Worm (Caenorhabditis elegans) whole organism, midembryonic: ENCODE measurements around the gene vms-1.

Experiments used
- T22C8.4 ChIP-seq: fragments of 200-800 bp; sonication (Bioruptor generic); IDR thresholded peaks from 2 replicates; pipeline ENCODE4 v1.3.6; 2022; ENCODE audit warnings: missing genetic modification characterization, missing compliant biosample characterization
- cog-1 ChIP-seq: sonication (generic microtip); optimal IDR thresholded peaks from 2 replicates; lab custom pipeline; 2016; ENCODE audit warnings: missing genetic modification characterization, missing compliant biosample characterization
- flt-1 ChIP-seq: fragments of 200-800 bp; sonication (Bioruptor generic); IDR thresholded peaks from 2 replicates; pipeline ENCODE4 v1.3.6; 2022; ENCODE audit warnings: missing genetic modification characterization, missing compliant biosample characterization
- klf-2 ChIP-seq: fragments of 200-800 bp; sonication (Bioruptor generic); conservative IDR thresholded peaks from 2 replicates; pipeline ENCODE4 v1.3.6; 2022; ENCODE audit warnings: missing genetic modification reagents, missing genetic modification characterization, missing compliant biosample characterization
- med-1 ChIP-seq: sonication (generic microtip); optimal IDR thresholded peaks from 2 replicates; lab custom pipeline; 2017; ENCODE audit warnings: missing genetic modification characterization, mild to moderate bottlenecking, missing compliant biosample characterization, antibody characterized with exemption, missing genetic modification reagents; ENCODE audit not compliant: insufficient read depth
- ref-1 ChIP-seq: fragments of 200-800 bp; sonication (Bioruptor generic); conservative IDR thresholded peaks from 2 replicates; pipeline ENCODE4 v1.3.6; 2022; ENCODE audit warnings: missing genetic modification reagents, missing genetic modification characterization, missing compliant biosample characterization
- tab-1 ChIP-seq: fragments of 200-800 bp; sonication (Bioruptor generic); IDR thresholded peaks from 2 replicates; pipeline ENCODE4 v1.3.6; 2022; ENCODE audit warnings: missing genetic modification characterization, missing compliant biosample characterization
- ztf-23 ChIP-seq: fragments of 200-800 bp; sonication (Bioruptor generic); IDR thresholded peaks from 2 replicates; pipeline ENCODE4 v1.3.6; 2022; ENCODE audit warnings: missing genetic modification reagents, missing genetic modification characterization, missing compliant biosample characterization
- ztf-29 ChIP-seq: fragments of 200-800 bp; sonication (Bioruptor generic); IDR thresholded peaks from 2 replicates; pipeline ENCODE4 v1.3.6; 2022; ENCODE audit warnings: missing genetic modification reagents, missing genetic modification characterization, missing compliant biosample characterization

Gene vms-1

ce11 chrIII:8117155-8117554, 28.8 kb downstream of the vms-1 start:
- TF ChIP-seq ztf-29 (GFP tag; lab: Robert Waterston, UW) (no peak), med-1 (no peak), ref-1 (GFP tag; lab: Robert Waterston, UW) (no peak), flt-1 (GFP tag; lab: Robert Waterston, UW) (no peak), klf-2 (GFP tag; lab: Robert Waterston, UW) (no peak)

DNA sequence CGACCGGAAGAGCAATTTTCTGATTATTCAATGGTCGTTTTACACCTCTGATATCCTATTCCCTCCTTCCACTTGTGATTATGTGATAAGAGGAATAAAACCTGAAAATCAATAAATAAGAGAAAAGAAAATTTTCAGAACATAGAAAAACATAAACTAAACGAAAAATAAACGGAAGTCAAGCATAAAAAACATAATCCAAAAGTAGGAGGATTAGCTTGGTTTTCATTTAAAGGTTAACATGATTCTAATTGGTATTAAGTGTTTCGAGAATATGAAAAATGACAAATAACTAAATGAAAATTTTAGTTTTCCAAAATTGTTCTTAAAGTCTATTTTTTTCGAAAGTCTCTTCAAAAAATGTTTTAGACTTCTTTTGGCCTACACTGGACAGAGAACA, 32.8 kb downstream of the vms-1 start, which contains the start of gene gei-8:
TSS of gene gei-8 (minus strand) at position 101 of the 400 bp plus-strand sequence.
- no peak for TF ChIP-seq cog-1 (tag; lab: Kevin White, UChicago)
- no peak for TF ChIP-seq T22C8.4 (GFP tag; lab: Robert Waterston, UW)
- no peak for TF ChIP-seq flt-1 (GFP tag; lab: Robert Waterston, UW)
- TF ChIP-seq ztf-29 (GFP tag; lab: Robert Waterston, UW) = no peak
- no peak for TF ChIP-seq ztf-23 (GFP tag; lab: Robert Waterston, UW)
- TF ChIP-seq tab-1 (GFP tag; lab: Robert Waterston, UW) = no peak
- TF ChIP-seq ref-1 (GFP tag; lab: Robert Waterston, UW) = no peak

- TF ChIP-seq T22C8.4 (GFP tag; lab: Robert Waterston, UW) (no peak), ref-1 (GFP tag; lab: Robert Waterston, UW) (no peak), ztf-23 (GFP tag; lab: Robert Waterston, UW) (no peak), flt-1 (GFP tag; lab: Robert Waterston, UW) (no peak), klf-2 (GFP tag; lab: Robert Waterston, UW) (no peak), ztf-29 (GFP tag; lab: Robert Waterston, UW) (no peak), tab-1 (GFP tag; lab: Robert Waterston, UW) (no peak), cog-1 (tag; lab: Kevin White, UChicago) (no peak), med-1 (no peak)
Measured at ce11 chrIII:8121923-8122322, 33.6 kb downstream of the vms-1 start.

ce11 chrIII:8124323-8124722, 36.0 kb downstream of the vms-1 start:
- TF ChIP-seq cog-1 (tag; lab: Kevin White, UChicago) (peak; percentile 21), flt-1 (GFP tag; lab: Robert Waterston, UW) (no peak), ref-1 (GFP tag; lab: Robert Waterston, UW) (no peak), T22C8.4 (GFP tag; lab: Robert Waterston, UW) (no peak), tab-1 (GFP tag; lab: Robert Waterston, UW) (no peak), klf-2 (GFP tag; lab: Robert Waterston, UW) (no peak), med-1 (no peak)

DNA sequence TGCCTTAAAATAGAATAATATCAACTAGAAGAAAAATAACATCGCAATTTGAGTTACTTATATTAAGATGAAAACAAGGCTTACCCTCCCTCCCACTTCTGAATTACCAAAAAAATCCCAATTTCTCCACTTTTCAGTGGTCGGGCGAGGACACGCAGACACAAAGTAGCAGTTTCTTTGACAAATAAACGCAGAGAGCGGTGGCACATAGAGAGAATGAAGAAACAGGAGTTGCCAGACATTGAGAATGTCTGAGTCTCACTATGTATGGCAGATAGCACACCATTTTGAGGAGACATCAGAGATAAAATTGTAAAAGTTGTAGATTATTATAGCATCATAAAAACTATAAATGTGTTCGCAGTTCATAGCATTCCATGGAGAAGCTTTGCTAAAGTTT, 36.9 kb downstream of the vms-1 start:
- TF ChIP-seq ztf-23 (GFP tag; lab: Robert Waterston, UW) (no peak), ztf-29 (GFP tag; lab: Robert Waterston, UW) (peak; percentile 55; the same call in 1 of the 2 replicates), cog-1 (tag; lab: Kevin White, UChicago) (peak; percentile 23)

DNA sequence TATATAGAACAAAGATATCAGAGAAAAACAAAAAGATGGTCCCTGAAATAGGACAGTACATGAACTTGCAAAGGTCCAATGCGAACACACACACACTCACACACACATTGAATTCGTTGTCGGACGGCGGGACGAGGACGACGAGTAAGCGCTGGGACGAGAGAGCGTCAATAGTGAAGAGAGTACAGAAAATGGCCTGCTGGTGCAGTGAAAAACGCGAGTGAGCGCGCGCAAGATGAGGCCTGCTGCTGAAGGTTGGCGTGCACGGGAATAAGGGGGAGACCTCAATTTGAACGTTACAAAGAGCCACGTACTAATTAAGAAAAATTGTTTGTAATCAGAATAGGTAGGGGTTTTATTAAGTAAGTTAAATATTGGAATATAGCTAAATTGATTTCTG, 38.6 kb downstream of the vms-1 start:
- TF ChIP-seq flt-1 (GFP tag; lab: Robert Waterston, UW) (no peak), klf-2 (GFP tag; lab: Robert Waterston, UW) (0 out of 2 replicates have a peak, but pooled peaks have one; percentile 11)

- no peak for TF ChIP-seq ztf-29 (GFP tag; lab: Robert Waterston, UW)
- TF ChIP-seq ztf-23 (GFP tag; lab: Robert Waterston, UW) = no peak
- TF ChIP-seq ref-1 (GFP tag; lab: Robert Waterston, UW) = no peak
- TF ChIP-seq med-1 = no peak
- TF ChIP-seq tab-1 (GFP tag; lab: Robert Waterston, UW) = no peak
- no peak for TF ChIP-seq flt-1 (GFP tag; lab: Robert Waterston, UW)
- no peak for TF ChIP-seq klf-2 (GFP tag; lab: Robert Waterston, UW)
- TF ChIP-seq cog-1 (tag; lab: Kevin White, UChicago) = no peak
- no peak for TF ChIP-seq T22C8.4 (GFP tag; lab: Robert Waterston, UW)
Measured at ce11 chrIII:8129195-8129594, 40.9 kb downstream of the vms-1 start.

DNA sequence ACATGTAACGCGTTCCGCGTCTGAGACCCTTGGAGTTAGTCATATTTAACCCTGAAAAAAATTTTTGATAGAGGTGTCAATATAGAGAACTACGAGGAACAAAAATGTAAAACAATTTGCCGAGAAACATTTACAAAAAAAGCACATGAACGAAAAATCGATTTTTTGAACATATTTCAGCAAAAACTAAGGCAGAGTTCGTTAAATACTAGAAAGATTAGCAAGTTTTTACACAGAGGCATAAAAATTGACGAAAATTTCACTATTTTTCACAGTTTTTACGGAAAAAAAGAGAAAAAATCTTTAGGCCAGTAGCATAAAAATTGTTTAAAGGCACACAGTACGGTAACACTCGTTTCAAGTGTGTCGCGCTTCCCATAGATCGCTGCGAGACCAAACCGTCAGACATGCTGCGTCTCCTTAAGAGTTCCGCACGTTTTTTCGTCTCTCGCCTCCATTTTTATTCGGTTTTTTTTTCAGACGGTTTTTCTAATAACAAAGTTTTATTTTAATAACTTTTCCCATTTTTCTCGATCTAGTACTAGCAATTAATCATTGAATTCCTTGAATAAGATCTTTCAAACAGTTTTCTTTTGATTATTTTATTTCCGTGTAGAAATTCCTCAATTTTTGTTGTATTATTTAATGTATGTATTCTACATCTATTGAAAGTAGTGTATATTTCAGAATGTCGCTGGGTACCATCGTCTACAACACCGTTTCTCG, 42.0 kb downstream of the vms-1 start, which contains the start of the genes rpl-21 and C14B9.10:
TSS of gene rpl-21 (minus strand) at position 51 of the 726 bp plus-strand sequence.
TSS of gene C14B9.10 (plus strand) at position 676 of the 726 bp plus-strand sequence.
- no peak for TF ChIP-seq T22C8.4 (GFP tag; lab: Robert Waterston, UW)
- TF ChIP-seq ztf-23 (GFP tag; lab: Robert Waterston, UW) = no peak
- no peak for TF ChIP-seq klf-2 (GFP tag; lab: Robert Waterston, UW)

DNA sequence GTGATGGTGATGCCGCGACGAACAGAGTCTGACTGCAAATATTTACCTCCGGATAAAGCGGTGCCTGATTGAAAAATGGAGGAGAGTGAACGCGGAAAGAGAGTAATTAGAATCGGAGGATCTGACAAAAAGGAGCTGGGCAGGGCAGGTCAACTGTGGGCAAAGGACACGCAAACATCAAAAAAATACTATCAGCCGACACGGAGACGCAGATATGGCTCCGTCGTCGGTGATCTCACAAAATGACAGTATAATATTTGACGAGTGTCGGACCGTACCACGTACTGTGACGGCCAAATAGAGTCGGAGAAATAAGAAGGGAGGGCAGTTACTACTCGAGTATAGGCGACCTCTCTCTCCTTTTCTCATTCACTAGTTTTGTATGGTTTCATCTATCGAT, 44.2 kb downstream of the vms-1 start:
- TF ChIP-seq T22C8.4 (GFP tag; lab: Robert Waterston, UW) = no peak
- TF ChIP-seq cog-1 (tag; lab: Kevin White, UChicago) = no peak
- TF ChIP-seq klf-2 (GFP tag; lab: Robert Waterston, UW) = no peak
- no peak for TF ChIP-seq ztf-23 (GFP tag; lab: Robert Waterston, UW)
- no peak for TF ChIP-seq med-1

DNA sequence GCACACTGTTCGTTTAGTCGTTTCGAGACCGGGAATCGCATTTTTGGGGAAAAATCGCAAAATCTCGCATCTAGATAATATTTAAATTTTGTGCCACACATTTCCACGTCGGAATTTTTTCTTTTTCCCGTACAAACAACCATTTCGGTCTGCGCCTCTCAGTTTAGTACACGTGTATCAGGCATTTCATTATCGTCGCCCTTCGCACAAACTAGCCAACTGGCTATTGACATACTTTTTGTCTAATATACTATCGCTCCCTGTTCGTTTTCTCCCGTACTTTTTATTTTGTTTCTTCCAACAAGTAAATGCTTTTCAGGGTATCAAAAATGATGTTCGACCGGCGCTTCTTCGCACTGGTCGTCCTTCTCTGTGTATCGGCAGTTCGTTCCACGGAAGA, 45.0 kb downstream of the vms-1 start, which contains the start of gene C14B9.2:
TSS of gene C14B9.2 (plus strand) at position 320 of the 400 bp plus-strand sequence.
- TF ChIP-seq tab-1 (GFP tag; lab: Robert Waterston, UW) (no peak), T22C8.4 (GFP tag; lab: Robert Waterston, UW) (no peak), klf-2 (GFP tag; lab: Robert Waterston, UW) (no peak), ref-1 (GFP tag; lab: Robert Waterston, UW) (no peak), ztf-23 (GFP tag; lab: Robert Waterston, UW) (no peak), med-1 (no peak), ztf-29 (GFP tag; lab: Robert Waterston, UW) (no peak), cog-1 (tag; lab: Kevin White, UChicago) (no peak), flt-1 (GFP tag; lab: Robert Waterston, UW) (no peak)
